Fruit fly (Drosophila melanogaster) whole organism, prepupa: ENCODE data around the gene dally.

Experiments used
- CG34406 ChIP-seq: fragments of 200-800 bp; sonication (Bioruptor generic); optimal IDR thresholded peaks from 3 replicates; lab custom pipeline; 2016; ENCODE audit warnings: missing biosample characterization, missing genetic modification characterization
- CG6163 ChIP-seq: fragments of 200-800 bp; sonication (Bioruptor generic); IDR thresholded peaks from 3 replicates; pipeline ENCODE4 v1.3.6; 2022; ENCODE audit warnings: missing biosample characterization, missing genetic modification characterization
- CG6276 ChIP-seq: fragments of 200-800 bp; sonication (Bioruptor generic); optimal IDR thresholded peaks from 2 replicates; lab custom pipeline; 2017; ENCODE audit warnings: missing biosample characterization, mild to moderate bottlenecking, missing genetic modification characterization
- CG8119 ChIP-seq: fragments of 200-800 bp; sonication (Bioruptor generic); IDR thresholded peaks from 3 replicates; pipeline ENCODE4 v1.3.6; 2022; ENCODE audit warnings: missing biosample characterization, missing genetic modification characterization
- OdsH ChIP-seq: fragments of 200-800 bp; sonication (Bioruptor generic); optimal IDR thresholded peaks from 3 replicates; lab custom pipeline; 2016; ENCODE audit warnings: missing biosample characterization, missing genetic modification characterization
- acj6 ChIP-seq: fragments of 200-800 bp; sonication (Bioruptor generic); optimal IDR thresholded peaks from 3 replicates; lab custom pipeline; 2016; ENCODE audit warnings: missing biosample characterization, missing genetic modification characterization
- fd85E ChIP-seq: fragments of 200-800 bp; sonication (Bioruptor generic); optimal IDR thresholded peaks from 3 replicates; lab custom pipeline; 2016; ENCODE audit warnings: missing biosample characterization, missing genetic modification characterization

dm6 chr3L:8920710-8921109 is 93.4 kb downstream of the dally start:
- TF ChIP-seq CG34406 (peak; percentile 43), OdsH (peak; percentile 74), acj6 (peak; percentile 70), CG8119 (GFP tag; lab: Robert Waterston, UW) (peak; percentile 94), CG6276 (peak; percentile 90), fd85E (no peak), CG6163 (GFP tag; lab: Robert Waterston, UW) (peak; percentile 90)
